Fruit fly (Drosophila melanogaster) whole organism, prepupa: ENCODE results near the gene CG10866.

Experiments
- Blimp-1 ChIP-seq: fragments of 200-800 bp; sonication (Bioruptor generic); optimal IDR thresholded peaks from 3 replicates; lab custom pipeline; 2017; ENCODE audit warnings: missing biosample characterization, missing genetic modification characterization, mild to moderate bottlenecking, moderate library complexity, missing genetic modification reagents
- CG10631 ChIP-seq: fragments of 200-800 bp; sonication (Bioruptor generic); optimal IDR thresholded peaks from 2 replicates; lab custom pipeline; 2016; ENCODE audit warnings: missing biosample characterization, missing genetic modification characterization
- CG10669 ChIP-seq: fragments of 200-800 bp; sonication (Bioruptor generic); optimal IDR thresholded peaks from 3 replicates; lab custom pipeline; 2018; ENCODE audit warnings: missing biosample characterization, mild to moderate bottlenecking, missing genetic modification characterization, moderate library complexity
- CG11762 ChIP-seq: fragments of 200-800 bp; sonication (Bioruptor generic); optimal IDR thresholded peaks from 3 replicates; lab custom pipeline; 2016; ENCODE audit warnings: missing biosample characterization, missing genetic modification characterization; ENCODE audit not compliant: insufficient read depth
- CG11902 ChIP-seq: fragments of 200-800 bp; sonication (Bioruptor generic); optimal IDR thresholded peaks from 3 replicates; lab custom pipeline; 2016; ENCODE audit warnings: missing biosample characterization, missing genetic modification characterization
- CG15336 ChIP-seq: fragments of 200-800 bp; sonication (Bioruptor generic); IDR thresholded peaks from 2 replicates; pipeline ENCODE4 v1.3.6; 2022; ENCODE audit warnings: missing biosample characterization, missing genetic modification characterization
- CG1621 ChIP-seq: fragments of 200-800 bp; sonication (Bioruptor generic); optimal IDR thresholded peaks from 3 replicates; lab custom pipeline; 2018; ENCODE audit warnings: missing biosample characterization, mild to moderate bottlenecking, missing genetic modification characterization
- CG16779 ChIP-seq: fragments of 200-800 bp; sonication (Bioruptor generic); optimal IDR thresholded peaks from 3 replicates; lab custom pipeline; 2017; ENCODE audit warnings: missing biosample characterization, mild to moderate bottlenecking, missing genetic modification characterization
- CG3032 ChIP-seq: fragments of 200-800 bp; optimal IDR thresholded peaks from 2 replicates; lab custom pipeline; 2019; ENCODE audit warnings: missing biosample characterization, mild to moderate bottlenecking, missing genetic modification characterization, moderate library complexity
- CG31627 ChIP-seq: fragments of 200-800 bp; sonication (Bioruptor generic); optimal IDR thresholded peaks from 3 replicates; lab custom pipeline; 2016; ENCODE audit warnings: missing biosample characterization, missing genetic modification characterization
- CG32006 ChIP-seq: fragments of 200-800 bp; sonication (Bioruptor generic); optimal IDR thresholded peaks from 3 replicates; lab custom pipeline; 2017; ENCODE audit warnings: missing biosample characterization, mild to moderate bottlenecking, missing genetic modification characterization
- CG34406 ChIP-seq: fragments of 200-800 bp; sonication (Bioruptor generic); optimal IDR thresholded peaks from 3 replicates; lab custom pipeline; 2016; ENCODE audit warnings: missing biosample characterization, missing genetic modification characterization
- CG3919 ChIP-seq: fragments of 200-800 bp; sonication (Bioruptor generic); optimal IDR thresholded peaks from 3 replicates; lab custom pipeline; 2016; ENCODE audit warnings: missing biosample characterization, missing genetic modification characterization
- CG4318 ChIP-seq: fragments of 200-800 bp; sonication (Bioruptor generic); optimal IDR thresholded peaks from 3 replicates; lab custom pipeline; 2017; ENCODE audit warnings: missing biosample characterization, mild to moderate bottlenecking, missing genetic modification characterization
- CG6163 ChIP-seq: fragments of 200-800 bp; sonication (Bioruptor generic); IDR thresholded peaks from 3 replicates; pipeline ENCODE4 v1.3.6; 2022; ENCODE audit warnings: missing biosample characterization, missing genetic modification characterization
- CG6792 ChIP-seq: fragments of 200-800 bp; sonication (Bioruptor generic); optimal IDR thresholded peaks from 3 replicates; lab custom pipeline; 2016; ENCODE audit warnings: missing biosample characterization, missing genetic modification characterization
- CG6808 ChIP-seq: fragments of 200-800 bp; sonication (Bioruptor generic); optimal IDR thresholded peaks from 3 replicates; lab custom pipeline; 2017; ENCODE audit warnings: missing biosample characterization, missing genetic modification characterization, mild to moderate bottlenecking, moderate library complexity, missing genetic modification reagents
- CG7368 ChIP-seq: fragments of 200-800 bp; sonication (Bioruptor generic); optimal IDR thresholded peaks from 3 replicates; lab custom pipeline; 2016; ENCODE audit warnings: missing biosample characterization, missing genetic modification characterization
- CG8119 ChIP-seq: fragments of 200-800 bp; sonication (Bioruptor generic); IDR thresholded peaks from 3 replicates; pipeline ENCODE4 v1.3.6; 2022; ENCODE audit warnings: missing biosample characterization, missing genetic modification characterization
- Eip75B ChIP-seq: fragments of 200-800 bp; sonication (Bioruptor generic); optimal IDR thresholded peaks from 3 replicates; lab custom pipeline; 2016; ENCODE audit warnings: missing biosample characterization, missing genetic modification characterization
- Eip78C ChIP-seq: fragments of 200-800 bp; sonication (Bioruptor generic); peaks from one replicate; lab custom pipeline; 2016; ENCODE audit warnings: missing biosample characterization, missing genetic modification characterization
- Eip93F ChIP-seq: fragments of 200-800 bp; sonication (Bioruptor generic); optimal IDR thresholded peaks from 2 replicates; lab custom pipeline; 2016; ENCODE audit warnings: missing biosample characterization, mild to moderate bottlenecking, missing genetic modification characterization
- Ets21C ChIP-seq: fragments of 200-800 bp; sonication (Bioruptor generic); optimal IDR thresholded peaks from 3 replicates; lab custom pipeline; 2016; ENCODE audit warnings: missing biosample characterization, missing genetic modification characterization
- Ets96B ChIP-seq: fragments of 200-800 bp; optimal IDR thresholded peaks from 2 replicates; lab custom pipeline; 2019; ENCODE audit warnings: missing biosample characterization, mild to moderate bottlenecking, missing genetic modification characterization, moderate library complexity
- Hr38 ChIP-seq: sonication (Bioruptor generic); optimal IDR thresholded peaks from 2 replicates; lab custom pipeline; 2016; ENCODE audit warnings: missing biosample characterization, missing genetic modification characterization
- Hr39 ChIP-seq: fragments of 200-800 bp; sonication (Bioruptor generic); optimal IDR thresholded peaks from 2 replicates; lab custom pipeline; 2016; ENCODE audit warnings: missing biosample characterization, missing genetic modification characterization
- Hr4 ChIP-seq: fragments of 200-800 bp; sonication (Bioruptor generic); optimal IDR thresholded peaks from 3 replicates; lab custom pipeline; 2016; ENCODE audit warnings: missing biosample characterization, missing genetic modification characterization
- Lpt ChIP-seq: fragments of 200-800 bp; sonication (Bioruptor generic); optimal IDR thresholded peaks from 3 replicates; lab custom pipeline; 2016; ENCODE audit warnings: missing biosample characterization, missing genetic modification characterization
- OdsH ChIP-seq: fragments of 200-800 bp; sonication (Bioruptor generic); optimal IDR thresholded peaks from 3 replicates; lab custom pipeline; 2016; ENCODE audit warnings: missing biosample characterization, missing genetic modification characterization
- Smox ChIP-seq: fragments of 200-800 bp; sonication (Bioruptor generic); optimal IDR thresholded peaks from 3 replicates; lab custom pipeline; 2016; ENCODE audit warnings: missing biosample characterization, missing genetic modification characterization
- Sox102F ChIP-seq: fragments of 200-800 bp; sonication (Bioruptor generic); optimal IDR thresholded peaks from 2 replicates; lab custom pipeline; 2016; ENCODE audit warnings: missing biosample characterization, mild to moderate bottlenecking, missing genetic modification characterization
- Sox15 ChIP-seq: fragments of 200-800 bp; sonication (Bioruptor generic); optimal IDR thresholded peaks from 3 replicates; lab custom pipeline; 2016; ENCODE audit warnings: missing biosample characterization, missing genetic modification characterization
- achi ChIP-seq: fragments of 200-800 bp; sonication (Bioruptor generic); optimal IDR thresholded peaks from 3 replicates; lab custom pipeline; 2016; ENCODE audit warnings: missing biosample characterization, missing genetic modification characterization
- acj6 ChIP-seq: fragments of 200-800 bp; sonication (Bioruptor generic); optimal IDR thresholded peaks from 3 replicates; lab custom pipeline; 2016; ENCODE audit warnings: missing biosample characterization, missing genetic modification characterization
- cyc ChIP-seq: fragments of 200-800 bp; sonication (Bioruptor generic); optimal IDR thresholded peaks from 3 replicates; lab custom pipeline; 2016; ENCODE audit warnings: missing biosample characterization, missing genetic modification characterization
- dac ChIP-seq: fragments of 200-800 bp; sonication (Bioruptor generic); optimal IDR thresholded peaks from 2 replicates; lab custom pipeline; 2017; ENCODE audit warnings: missing biosample characterization, mild to moderate bottlenecking, missing genetic modification characterization
- dsx ChIP-seq: fragments of 200-800 bp; optimal IDR thresholded peaks from 3 replicates; lab custom pipeline; 2019; ENCODE audit warnings: missing biosample characterization, mild to moderate bottlenecking, missing genetic modification characterization, moderate library complexity; ENCODE audit not compliant: poor library complexity, severe bottlenecking
- eg ChIP-seq: fragments of 200-800 bp; sonication (Bioruptor generic); IDR thresholded peaks from 3 replicates; pipeline ENCODE4 v1.3.6; 2022; ENCODE audit warnings: missing biosample characterization, missing genetic modification characterization
- esn ChIP-seq: fragments of 200-800 bp; sonication (Bioruptor generic); optimal IDR thresholded peaks from 2 replicates; lab custom pipeline; 2016; ENCODE audit warnings: missing biosample characterization, mild to moderate bottlenecking, missing genetic modification characterization, moderate library complexity
- fd85E ChIP-seq: fragments of 200-800 bp; sonication (Bioruptor generic); optimal IDR thresholded peaks from 3 replicates; lab custom pipeline; 2016; ENCODE audit warnings: missing biosample characterization, missing genetic modification characterization
- fkh ChIP-seq: fragments of 200-800 bp; sonication (Bioruptor generic); optimal IDR thresholded peaks from 3 replicates; lab custom pipeline; 2017; ENCODE audit warnings: missing biosample characterization, mild to moderate bottlenecking, missing genetic modification characterization, moderate library complexity
- lz ChIP-seq: fragments of 200-800 bp; sonication (Bioruptor generic); optimal IDR thresholded peaks from 3 replicates; lab custom pipeline; 2016; ENCODE audit warnings: missing biosample characterization, missing genetic modification characterization
- net ChIP-seq: fragments of 200-800 bp; sonication (Bioruptor generic); optimal IDR thresholded peaks from 3 replicates; lab custom pipeline; 2016; ENCODE audit warnings: missing biosample characterization, missing genetic modification characterization
- pdm3 ChIP-seq: fragments of 200-800 bp; sonication (Bioruptor generic); optimal IDR thresholded peaks from 3 replicates; lab custom pipeline; 2016; ENCODE audit warnings: missing biosample characterization, missing genetic modification characterization
- salr ChIP-seq, 2 experiments: fragments of 200-800 bp; sonication (Bioruptor generic); optimal IDR thresholded peaks; 3 replicates each; lab custom pipeline; 2016 to 2018; ENCODE audit warnings: missing biosample characterization in 2 of 2, missing genetic modification characterization in 2 of 2, mild to moderate bottlenecking in 1 of 2
- spab ChIP-seq: fragments of 200-800 bp; sonication (Bioruptor generic); optimal IDR thresholded peaks from 2 replicates; lab custom pipeline; 2017; ENCODE audit warnings: missing biosample characterization, mild to moderate bottlenecking, missing genetic modification characterization, missing genetic modification reagents
- topi ChIP-seq: fragments of 200-800 bp; sonication (Bioruptor generic); optimal IDR thresholded peaks from 3 replicates; lab custom pipeline; 2016; ENCODE audit warnings: missing biosample characterization, missing genetic modification characterization
- vri ChIP-seq: fragments of 200-800 bp; sonication (Bioruptor generic); optimal IDR thresholded peaks from 3 replicates; lab custom pipeline; 2016; ENCODE audit warnings: missing biosample characterization, mild to moderate bottlenecking, missing genetic modification characterization

CG10866 gene

dm6 chr3L:3892154-3892624, 45.6 kb downstream of the CG10866 start, which contains the start of gene Fie (continued):
- TF ChIP-seq CG10631 (peak; percentile 29), CG15336 (no peak; the same call in none of the 2 replicates), vri (GFP tag; lab: Kevin White, UChicago) (peak; percentile 37), lz (GFP tag; lab: Kevin White, UChicago) (peak; percentile 30), Smox (GFP tag; lab: Kevin White, UChicago) (peak; percentile 62), CG32006 (GFP tag; lab: Kevin White, UChicago) (peak; percentile 64), salr (GFP tag; optimal IDR thresholded peaks at IDR 0.05; lab: Kevin White, UChicago) (peak in 1 of 2 experiments; percentile 26), esn (GFP tag; lab: Kevin White, UChicago) (peak; percentile 62), net (GFP tag; lab: Kevin White, UChicago) (peak; percentile 49), CG6163 (GFP tag; lab: Robert Waterston, UW) (no peak), Ets21C (GFP tag; lab: Kevin White, UChicago) (peak; percentile 25), achi (GFP tag; lab: Kevin White, UChicago) (peak; percentile 63), CG4318 (GFP tag; lab: Kevin White, UChicago) (no peak), OdsH (GFP tag; lab: Kevin White, UChicago) (peak; percentile 52), fd85E (no peak), topi (GFP tag; lab: Kevin White, UChicago) (peak; percentile 28), CG1621 (tag; lab: Kevin White, UChicago) (no peak), Hr38 (GFP tag; lab: Kevin White, UChicago) (no peak), pdm3 (peak; percentile 64), Eip75B (GFP tag; lab: Kevin White, UChicago) (peak; percentile 39), CG10669 (GFP tag; lab: Kevin White, UChicago) (peak; percentile 33), Sox15 (no peak), CG3032 (peak; percentile 33), Hr4 (GFP tag; lab: Kevin White, UChicago) (peak; percentile 70), CG6808 (GFP tag; lab: Kevin White, UChicago) (no peak), CG11762 (GFP tag; lab: Kevin White, UChicago) (no peak), fkh (GFP tag; lab: Kevin White, UChicago) (no peak), CG7368 (GFP tag; lab: Kevin White, UChicago) (no peak), Lpt (GFP tag; lab: Kevin White, UChicago) (no peak), eg (GFP tag; lab: Robert Waterston, UW) (no peak; the same call in 2 of the 3 replicates), CG31627 (peak; percentile 44), CG3919 (GFP tag; lab: Kevin White, UChicago) (peak; percentile 48), CG8119 (GFP tag; lab: Robert Waterston, UW) (peak; percentile 62), Sox102F (GFP tag; lab: Kevin White, UChicago) (peak; percentile 61)

- TF ChIP-seq Hr38 (GFP tag; lab: Kevin White, UChicago) (no peak), acj6 (GFP tag; lab: Kevin White, UChicago) (peak; percentile 24), salr (GFP tag; optimal IDR thresholded peaks at IDR 0.05; lab: Kevin White, UChicago) (peak in 1 of 2 experiments; percentile 20), esn (GFP tag; lab: Kevin White, UChicago) (peak; percentile 18), Ets96B (tag; lab: Kevin White, UChicago) (peak; percentile 41), fkh (GFP tag; lab: Kevin White, UChicago) (no peak), Sox102F (GFP tag; lab: Kevin White, UChicago) (no peak), cyc (GFP tag; lab: Kevin White, UChicago) (no peak), CG7368 (GFP tag; lab: Kevin White, UChicago) (no peak), CG10669 (GFP tag; lab: Kevin White, UChicago) (peak; percentile 42), dac (GFP tag; lab: Kevin White, UChicago) (no peak), spab (GFP tag; lab: Kevin White, UChicago) (peak; percentile 29), Ets21C (GFP tag; lab: Kevin White, UChicago) (no peak), Hr4 (GFP tag; lab: Kevin White, UChicago) (peak; percentile 30), dsx (peak; percentile 38), pdm3 (peak; percentile 22), topi (GFP tag; lab: Kevin White, UChicago) (peak; percentile 2), CG6808 (GFP tag; lab: Kevin White, UChicago) (peak; percentile 34), Eip75B (GFP tag; lab: Kevin White, UChicago) (peak; percentile 12), Blimp-1 (GFP tag; lab: Kevin White, UChicago) (no peak), CG6792 (GFP tag; lab: Kevin White, UChicago) (peak; percentile 27), Smox (GFP tag; lab: Kevin White, UChicago) (no peak), CG16779 (no peak), CG10631 (peak; percentile 43), CG34406 (GFP tag; lab: Kevin White, UChicago) (peak; percentile 7), Eip93F (no peak), Hr39 (GFP tag; lab: Kevin White, UChicago) (peak; percentile 3), CG6163 (GFP tag; lab: Robert Waterston, UW) (peak; percentile 62; the same call in 2 of the 3 replicates), CG11902 (GFP tag; lab: Kevin White, UChicago) (no peak), Eip78C (GFP tag; lab: Kevin White, UChicago) (peak; percentile 73)
Measured at dm6 chr3L:3890860-3891259, 46.9 kb downstream of the CG10866 start.
